Worm (Caenorhabditis elegans): ENCODE results near the gene perm-4.
"Not testable (repeated sequence)": the region's sequence is repeated elsewhere in the genome, so short reads cannot be mapped to it uniquely, and the experiment has no call there.

DNA sequence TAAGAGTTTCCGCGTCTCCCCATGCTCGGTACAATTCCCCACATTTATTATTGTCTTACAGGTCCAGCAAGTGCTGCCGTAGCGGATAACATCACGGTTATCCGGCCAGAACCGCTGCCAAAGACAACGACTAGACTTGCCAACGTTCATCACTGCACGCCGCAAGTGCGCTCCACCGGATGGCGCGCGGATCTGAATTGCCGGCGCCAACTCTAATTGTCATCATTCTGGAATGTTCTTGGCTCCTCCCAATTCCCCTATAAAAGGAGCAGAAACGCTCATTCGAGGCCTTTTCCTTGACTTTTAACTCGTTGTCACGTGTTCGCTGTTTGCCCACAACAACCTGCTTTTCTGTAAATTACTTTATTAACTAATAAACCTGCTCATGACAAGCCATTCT, 20.9 kb downstream of the perm-4 start:
- not testable (repeated sequence) for TF ChIP-seq lin-35 (GFP tag; optimal IDR thresholded peaks at IDR 0.05); efl-1 (GFP tag; optimal IDR thresholded peaks at IDR 0.05); nhr-80 (tag; optimal IDR thresholded peaks at IDR 0.05); him-1 (tag; optimal IDR thresholded peaks at IDR 0.05); nfyb-1 (GFP tag; IDR thresholded peaks at IDR 0.05); B0019.2 (GFP tag; conservative IDR thresholded peaks at IDR 0.05); snpc-4 (GFP tag; optimal IDR thresholded peaks at IDR 0.05); snpc-4 (tag; optimal IDR thresholded peaks at IDR 0.05); attf-3 (GFP tag; conservative IDR thresholded peaks at IDR 0.05); egl-18 (GFP tag; IDR thresholded peaks at IDR 0.05); hmg-1.2 (GFP tag; IDR thresholded peaks at IDR 0.05); Y79H2A.3 (GFP tag; conservative IDR thresholded peaks at IDR 0.05)

Measured in whole organism, young adult.